Fruit fly (Drosophila melanogaster) whole organism, embryonic: ENCODE results near the gene Psn.

ENCODE experiments used
- CG10267 ChIP-seq: fragments of 200-800 bp; sonication (Bioruptor generic); optimal IDR thresholded peaks from 2 replicates; lab custom pipeline; 2018; ENCODE audit warnings: missing biosample characterization, mild to moderate bottlenecking, missing genetic modification characterization, moderate library complexity
- CG11093 ChIP-seq: fragments of 200-800 bp; sonication (Bioruptor generic); IDR thresholded peaks from 3 replicates; pipeline ENCODE4 v1.3.6; 2022; ENCODE audit warnings: missing biosample characterization, missing genetic modification characterization
- CG11247 ChIP-seq: fragments of 200-800 bp; sonication (Bioruptor generic); IDR thresholded peaks from 2 replicates; pipeline ENCODE4 v1.3.6; 2022; ENCODE audit warnings: missing biosample characterization, missing genetic modification characterization
- CG11504 ChIP-seq: fragments of 200-800 bp; sonication (Bioruptor generic); optimal IDR thresholded peaks from 3 replicates; lab custom pipeline; 2019; ENCODE audit warnings: missing biosample characterization, mild to moderate bottlenecking, missing genetic modification characterization, moderate library complexity
- CG11695 ChIP-seq: fragments of 200-800 bp; sonication (Bioruptor generic); IDR thresholded peaks from 3 replicates; pipeline ENCODE4 v1.3.6; 2022; ENCODE audit warnings: missing biosample characterization, missing genetic modification characterization
- CG12236 ChIP-seq: fragments of 200-800 bp; sonication (Bioruptor generic); optimal IDR thresholded peaks from 2 replicates; lab custom pipeline; 2016; ENCODE audit warnings: missing biosample characterization, missing genetic modification characterization
- CG13624 ChIP-seq: fragments of 200-800 bp; sonication (Bioruptor generic); optimal IDR thresholded peaks from 2 replicates; lab custom pipeline; 2016; ENCODE audit warnings: missing biosample characterization, missing genetic modification characterization
- CG1603 ChIP-seq: fragments of 200-800 bp; sonication (Bioruptor generic); optimal IDR thresholded peaks from 2 replicates; lab custom pipeline; 2019; ENCODE audit warnings: missing biosample characterization, mild to moderate bottlenecking, missing genetic modification characterization, moderate library complexity
- CG17612 ChIP-seq: fragments of 200-800 bp; sonication (Bioruptor generic); IDR thresholded peaks from 2 replicates; pipeline ENCODE4 v1.3.6; 2022; ENCODE audit warnings: missing biosample characterization, missing genetic modification characterization
- CG18476 ChIP-seq: fragments of 200-800 bp; sonication (Bioruptor generic); optimal IDR thresholded peaks from 2 replicates; lab custom pipeline; 2016; ENCODE audit warnings: missing biosample characterization, mild to moderate bottlenecking, missing genetic modification characterization
- CG18599 ChIP-seq: fragments of 200-800 bp; sonication (Bioruptor generic); optimal IDR thresholded peaks from 3 replicates; lab custom pipeline; 2017; ENCODE audit warnings: missing biosample characterization, missing genetic modification characterization, mild to moderate bottlenecking, moderate library complexity, missing genetic modification reagents
- CG3065 ChIP-seq: fragments of 200-800 bp; sonication (Bioruptor generic); optimal IDR thresholded peaks from 2 replicates; lab custom pipeline; 2016; ENCODE audit warnings: missing biosample characterization, missing genetic modification characterization
- CG31365 ChIP-seq: fragments of 200-800 bp; sonication (Bioruptor generic); optimal IDR thresholded peaks from 2 replicates; lab custom pipeline; 2018; ENCODE audit warnings: missing biosample characterization, mild to moderate bottlenecking, missing genetic modification characterization
- CG33213 ChIP-seq: fragments of 200-800 bp; sonication (Bioruptor generic); optimal IDR thresholded peaks from 3 replicates; lab custom pipeline; 2016; ENCODE audit warnings: missing biosample characterization, missing genetic modification characterization
- CG5245 ChIP-seq: fragments of 200-800 bp; sonication (Bioruptor generic); optimal IDR thresholded peaks from 3 replicates; lab custom pipeline; 2016; ENCODE audit warnings: missing biosample characterization, missing genetic modification characterization
- CG6175 ChIP-seq: fragments of 200-800 bp; sonication (Bioruptor generic); IDR thresholded peaks from 3 replicates; pipeline ENCODE4 v1.3.6; 2022; ENCODE audit warnings: missing biosample characterization, missing genetic modification characterization
- CG6854 ChIP-seq: fragments of 200-800 bp; sonication (Bioruptor generic); optimal IDR thresholded peaks from 3 replicates; lab custom pipeline; 2017; ENCODE audit warnings: missing biosample characterization, mild to moderate bottlenecking, missing genetic modification characterization
- CG9609 ChIP-seq: fragments of 200-800 bp; sonication (Bioruptor generic); optimal IDR thresholded peaks from 3 replicates; lab custom pipeline; 2016; ENCODE audit warnings: missing biosample characterization, missing genetic modification characterization
- CrebB ChIP-seq: fragments of 200-800 bp; sonication (Bioruptor generic); optimal IDR thresholded peaks from 3 replicates; lab custom pipeline; 2018; ENCODE audit warnings: missing biosample characterization, mild to moderate bottlenecking, missing genetic modification characterization
- Elba2 ChIP-seq: fragments of 200-800 bp; sonication (Bioruptor generic); optimal IDR thresholded peaks from 3 replicates; lab custom pipeline; 2016; ENCODE audit warnings: missing biosample characterization, missing genetic modification characterization
- Fer2 ChIP-seq: fragments of 200-800 bp; sonication (Bioruptor generic); optimal IDR thresholded peaks from 2 replicates; lab custom pipeline; 2018; ENCODE audit warnings: missing biosample characterization, mild to moderate bottlenecking, missing genetic modification characterization, moderate library complexity
- GATAe ChIP-seq: fragments of 200-800 bp; sonication (Bioruptor generic); conservative IDR thresholded peaks from 2 replicates; pipeline ENCODE4 v1.3.6; 2022; ENCODE audit warnings: missing biosample characterization, missing genetic modification characterization
- Gug ChIP-seq: fragments of 200-800 bp; sonication (Bioruptor generic); IDR thresholded peaks from 4 replicates; pipeline ENCODE4 v1.3.6; 2022; ENCODE audit warnings: missing biosample characterization, missing genetic modification characterization
- HLHmδ ChIP-seq: fragments of 200-800 bp; sonication (Bioruptor generic); optimal IDR thresholded peaks from 2 replicates; lab custom pipeline; 2018; ENCODE audit warnings: missing biosample characterization, mild to moderate bottlenecking, missing genetic modification characterization, moderate library complexity
- Hmx ChIP-seq: fragments of 200-800 bp; sonication (Bioruptor generic); optimal IDR thresholded peaks from 2 replicates; lab custom pipeline; 2016; ENCODE audit warnings: missing biosample characterization, missing genetic modification characterization
- Hr3 ChIP-seq: fragments of 200-800 bp; sonication (Bioruptor generic); optimal IDR thresholded peaks from 3 replicates; lab custom pipeline; 2016; ENCODE audit warnings: missing biosample characterization, missing genetic modification characterization
- Hr78 ChIP-seq, 2 experiments: fragments of 200-800 bp in 1 of 2; fragments of >200 bp in 1 of 2; sonication (Bioruptor generic) in 1 of 2; optimal IDR thresholded peaks; 2 replicates each; lab custom pipeline; 2017 to 2019; ENCODE audit warnings: missing biosample characterization in 2 of 2, missing genetic modification characterization in 2 of 2, mild to moderate bottlenecking in 1 of 2, moderate library complexity in 1 of 2
- Lhr ChIP-seq: fragments of 200-800 bp; sonication (Bioruptor generic); optimal IDR thresholded peaks from 3 replicates; lab custom pipeline; 2017; ENCODE audit warnings: mild to moderate bottlenecking, missing biosample characterization, missing genetic modification reagents, missing genetic modification characterization
- MBD-R2 ChIP-seq: fragments of 200-800 bp; sonication (Bioruptor generic); IDR thresholded peaks from 2 replicates; pipeline ENCODE4 v1.3.6; 2022; ENCODE audit warnings: missing biosample characterization, missing genetic modification characterization
- Max ChIP-seq: fragments of 200-800 bp; sonication (Bioruptor generic); optimal IDR thresholded peaks from 2 replicates; lab custom pipeline; 2016; ENCODE audit warnings: missing biosample characterization, mild to moderate bottlenecking, missing genetic modification characterization
- NFAT ChIP-seq: fragments of 200-800 bp; sonication (Bioruptor generic); IDR thresholded peaks from 2 replicates; pipeline ENCODE4 v1.3.6; 2022; ENCODE audit warnings: missing biosample characterization, missing genetic modification characterization
- Nf-YC ChIP-seq: fragments of 200-800 bp; optimal IDR thresholded peaks from 3 replicates; lab custom pipeline; 2019; ENCODE audit warnings: missing biosample characterization, mild to moderate bottlenecking, missing genetic modification characterization, moderate library complexity
- Sox100B ChIP-seq: fragments of 200-800 bp; sonication (Bioruptor generic); optimal IDR thresholded peaks from 3 replicates; lab custom pipeline; 2018; ENCODE audit warnings: missing biosample characterization, mild to moderate bottlenecking, missing genetic modification characterization
- Spps ChIP-seq: fragments of 200-800 bp; sonication (Bioruptor generic); optimal IDR thresholded peaks from 2 replicates; lab custom pipeline; 2018; ENCODE audit warnings: missing biosample characterization, mild to moderate bottlenecking, missing genetic modification characterization
- Ssrp ChIP-seq: fragments of 200-800 bp; sonication (Bioruptor generic); optimal IDR thresholded peaks from 2 replicates; lab custom pipeline; 2018; ENCODE audit warnings: missing biosample characterization, mild to moderate bottlenecking, missing genetic modification characterization, moderate library complexity
- Taf1 ChIP-seq: fragments of 200-800 bp; sonication (Bioruptor generic); IDR thresholded peaks from 2 replicates; pipeline ENCODE4 v1.3.6; 2022; ENCODE audit warnings: missing biosample characterization, missing genetic modification characterization
- Vsx1 ChIP-seq: fragments of 200-800 bp; sonication (Bioruptor generic); optimal IDR thresholded peaks from 2 replicates; lab custom pipeline; 2017; ENCODE audit warnings: missing biosample characterization, mild to moderate bottlenecking, missing genetic modification characterization, missing genetic modification reagents
- cas ChIP-seq: fragments of 200-800 bp; sonication (Bioruptor generic); IDR thresholded peaks from 2 replicates; pipeline ENCODE4 v1.3.6; 2022; ENCODE audit warnings: missing biosample characterization, missing genetic modification characterization
- chif ChIP-seq, 2 experiments: fragments of 200-800 bp; sonication (Bioruptor generic); optimal IDR thresholded peaks; 3 replicates each; lab custom pipeline; 2016; ENCODE audit warnings: missing biosample characterization in 2 of 2, missing genetic modification characterization in 2 of 2
- gce ChIP-seq: fragments of 200-800 bp; sonication (Bioruptor generic); IDR thresholded peaks from 3 replicates; pipeline ENCODE4 v1.3.6; 2022; ENCODE audit warnings: missing biosample characterization, missing genetic modification characterization
- gem ChIP-seq: fragments of 200-800 bp; sonication (Bioruptor generic); optimal IDR thresholded peaks from 2 replicates; lab custom pipeline; 2019; ENCODE audit warnings: missing biosample characterization, mild to moderate bottlenecking, missing genetic modification characterization, moderate library complexity
- gfzf ChIP-seq: fragments of 200-800 bp; sonication (Bioruptor generic); optimal IDR thresholded peaks from 2 replicates; lab custom pipeline; 2016; ENCODE audit warnings: missing biosample characterization, mild to moderate bottlenecking, missing genetic modification characterization, moderate library complexity
- grau ChIP-seq: fragments of 200-800 bp; optimal IDR thresholded peaks from 3 replicates; lab custom pipeline; 2019; ENCODE audit warnings: missing biosample characterization, mild to moderate bottlenecking, missing genetic modification characterization, moderate library complexity
- jumu ChIP-seq: fragments of 200-800 bp; sonication (Bioruptor generic); optimal IDR thresholded peaks from 3 replicates; lab custom pipeline; 2016; ENCODE audit warnings: missing biosample characterization, missing genetic modification characterization
- luna ChIP-seq: fragments of 200-800 bp; sonication (Bioruptor generic); optimal IDR thresholded peaks from 2 replicates; lab custom pipeline; 2016; ENCODE audit warnings: missing biosample characterization, missing genetic modification characterization
- psq ChIP-seq: fragments of 200-800 bp; sonication (Bioruptor generic); optimal IDR thresholded peaks from 2 replicates; lab custom pipeline; 2017; ENCODE audit warnings: missing biosample characterization, missing genetic modification characterization
- scrt ChIP-seq: fragments of 200-800 bp; sonication (Bioruptor generic); optimal IDR thresholded peaks from 2 replicates; lab custom pipeline; 2018; ENCODE audit warnings: missing biosample characterization, mild to moderate bottlenecking, missing genetic modification characterization, moderate library complexity
- seq ChIP-seq: fragments of 200-800 bp; sonication (Bioruptor generic); IDR thresholded peaks from 2 replicates; pipeline ENCODE4 v1.3.6; 2022; ENCODE audit warnings: missing biosample characterization, missing genetic modification characterization
- ttk ChIP-seq: fragments of 200-800 bp; sonication (Bioruptor generic); IDR thresholded peaks from 2 replicates; pipeline ENCODE4 v2.1.2; 2022; ENCODE audit warnings: missing biosample characterization, missing genetic modification characterization
- tup ChIP-seq: fragments of 200-800 bp; sonication (Bioruptor generic); optimal IDR thresholded peaks from 2 replicates; lab custom pipeline; 2016; ENCODE audit warnings: missing biosample characterization, mild to moderate bottlenecking, missing genetic modification characterization, moderate library complexity
- wor ChIP-seq: fragments of 200-800 bp; sonication (Bioruptor generic); IDR thresholded peaks from 2 replicates; pipeline ENCODE4 v1.3.6; 2022; ENCODE audit warnings: missing biosample characterization, missing genetic modification characterization

Psn gene

dm6 chr3L:20470991-20471498, 38.8 kb downstream of the Psn start (continued):
- peak; percentile 41 for TF ChIP-seq CG18599
- TF ChIP-seq CrebB (tag; lab: Kevin White, UChicago): no peak
- peak; percentile 66; the same call in 2 of the 3 replicates for TF ChIP-seq CG11695 (GFP tag; lab: Robert Waterston, UW)
- no peak for TF ChIP-seq chif (GFP tag; optimal IDR thresholded peaks at IDR 0.05; lab: Kevin White, UChicago)
- no peak for TF ChIP-seq Hr78 (GFP tag; optimal IDR thresholded peaks at IDR 0.05; lab: Kevin White, UChicago)
- TF ChIP-seq Taf1: no peak
- TF ChIP-seq CG31365 (tag; lab: Kevin White, UChicago): peak; percentile 13
- peak; percentile 13 for TF ChIP-seq Hr3 (GFP tag; lab: Kevin White, UChicago)
- TF ChIP-seq psq (GFP tag; lab: Kevin White, UChicago): no peak
- peak; percentile 13 for TF ChIP-seq scrt (GFP tag; lab: Kevin White, UChicago)
- no peak for TF ChIP-seq gfzf (GFP tag; lab: Kevin White, UChicago)
- TF ChIP-seq tup: no peak
- peak; percentile 59; the same call in 1 of the 3 replicates for TF ChIP-seq gce (GFP tag; lab: Robert Waterston, UW)
- TF ChIP-seq CG13624 (GFP tag; lab: Kevin White, UChicago): no peak
- TF ChIP-seq Max (GFP tag; lab: Kevin White, UChicago): peak; percentile 55
- TF ChIP-seq CG6175 (GFP tag; lab: Robert Waterston, UW): no peak
- peak; percentile 44 for TF ChIP-seq Sox100B (GFP tag; lab: Kevin White, UChicago)
- TF ChIP-seq GATAe (GFP tag; lab: Robert Waterston, UW): 0 out of 2 replicates have a peak, but pooled peaks have one; percentile 21
- TF ChIP-seq CG12236 (GFP tag; lab: Kevin White, UChicago): no peak
- TF ChIP-seq Vsx1: peak; percentile 55
- TF ChIP-seq jumu (GFP tag; lab: Kevin White, UChicago): no peak
- no peak for TF ChIP-seq Elba2
- peak; percentile 33 for TF ChIP-seq Nf-YC (tag; lab: Kevin White, UChicago)
- peak; percentile 67 for TF ChIP-seq CG1603
- no peak for TF ChIP-seq Lhr (GFP tag; lab: Kevin White, UChicago)
- peak; percentile 6 for TF ChIP-seq CG18476 (GFP tag; lab: Kevin White, UChicago)
- TF ChIP-seq NFAT: no peak
- peak; percentile 53; the same call in 1 of the 2 replicates for TF ChIP-seq ttk
- peak; percentile 58 for TF ChIP-seq gem (tag; lab: Kevin White, UChicago)
- peak; percentile 69 for TF ChIP-seq seq (GFP tag; lab: Robert Waterston, UW)
- TF ChIP-seq CG10267 (tag; lab: Kevin White, UChicago): peak; percentile 30
- no peak for TF ChIP-seq Fer2 (tag; lab: Kevin White, UChicago)
- TF ChIP-seq CG3065 (GFP tag; lab: Kevin White, UChicago): no peak
- TF ChIP-seq wor (GFP tag; lab: Robert Waterston, UW): peak; percentile 30
- TF ChIP-seq CG33213 (GFP tag; lab: Kevin White, UChicago): no peak
- peak; percentile 19 for TF ChIP-seq Ssrp (tag; lab: Kevin White, UChicago)
- TF ChIP-seq CG11247 (GFP tag; lab: Robert Waterston, UW): no peak
- TF ChIP-seq MBD-R2 (GFP tag; lab: Robert Waterston, UW): peak; percentile 30; the same call in 1 of the 2 replicates
- TF ChIP-seq luna (GFP tag; lab: Kevin White, UChicago): no peak
- TF ChIP-seq CG5245: peak; percentile 46
- TF ChIP-seq CG11093 (GFP tag; lab: Robert Waterston, UW): no peak; the same call in 2 of the 3 replicates
- TF ChIP-seq HLHmδ: no peak
- no peak for TF ChIP-seq Gug (GFP tag; lab: Robert Waterston, UW)
- TF ChIP-seq Spps (tag; lab: Kevin White, UChicago): no peak
- TF ChIP-seq cas (GFP tag; lab: Robert Waterston, UW): no peak
- no peak for TF ChIP-seq Hmx (GFP tag; lab: Kevin White, UChicago)
- TF ChIP-seq CG6854 (GFP tag; lab: Kevin White, UChicago): no peak
- TF ChIP-seq CG9609 (GFP tag; lab: Kevin White, UChicago): no peak
- TF ChIP-seq CG11504 (tag; lab: Kevin White, UChicago): peak; percentile 77
- TF ChIP-seq grau (tag; lab: Kevin White, UChicago): peak; percentile 16
- TF ChIP-seq CG17612 (GFP tag; lab: Robert Waterston, UW): no peak
